Worm (Caenorhabditis elegans) whole organism, L3 larva: Measurements from ENCODE around the gene dpy-26.

Experiments
- aly-2 ChIP-seq: fragments of 150-350 bp; optimal IDR thresholded peaks from 2 replicates; lab custom pipeline; 2014; ENCODE audit warnings: missing biosample characterization, missing genetic modification characterization
- elt-3 ChIP-seq, 3 experiments: fragments of 150-350 bp in 1 of 3; sonication (generic microtip) in 2 of 3; optimal IDR thresholded peaks; 2 replicates in 2 of 3; 4 replicates in 1 of 3; lab custom pipeline; 2014 to 2017; ENCODE audit warnings: missing biosample characterization in 3 of 3, missing genetic modification characterization in 3 of 3
- ztf-4 ChIP-seq: fragments of 150-350 bp; optimal IDR thresholded peaks from 2 replicates; lab custom pipeline; 2014; ENCODE audit warnings: missing biosample characterization, missing genetic modification characterization

- TF ChIP-seq ztf-4 (tag; lab: Kevin White, UChicago), result no peak
- no peak for TF ChIP-seq aly-2
- TF ChIP-seq elt-3 (tag; optimal IDR thresholded peaks at IDR 0.05; lab: Kevin White, UChicago), result no peak
Observed at ce11 chrIV:12419291-12419690, 31.8 kb downstream of the dpy-26 start.
